Fruit fly (Drosophila melanogaster) whole organism, embryonic: ENCODE data around the gene CG42404.
A peak's percentile ranks its signal among the peaks of the same experiment; 100 is the strongest.

Experiments
- B-H2 ChIP-seq: fragments of 200-800 bp; sonication (Bioruptor generic); optimal IDR thresholded peaks from 2 replicates; lab custom pipeline; 2018; ENCODE audit warnings: missing biosample characterization, mild to moderate bottlenecking, missing genetic modification characterization
- CG10462 ChIP-seq: fragments of 200-800 bp; sonication (Bioruptor generic); optimal IDR thresholded peaks from 2 replicates; lab custom pipeline; 2016; ENCODE audit warnings: missing biosample characterization, missing genetic modification characterization
- CG10543 ChIP-seq: fragments of 200-800 bp; sonication (Bioruptor generic); optimal IDR thresholded peaks from 3 replicates; lab custom pipeline; 2017; ENCODE audit warnings: missing biosample characterization, mild to moderate bottlenecking, missing genetic modification characterization, moderate library complexity
- CG12769 ChIP-seq: fragments of 200-800 bp; sonication (Bioruptor generic); optimal IDR thresholded peaks from 2 replicates; lab custom pipeline; 2019; ENCODE audit warnings: missing biosample characterization, mild to moderate bottlenecking, missing genetic modification characterization, moderate library complexity
- CG13287 ChIP-seq: fragments of 200-800 bp; sonication (Bioruptor generic); IDR thresholded peaks from 2 replicates; pipeline ENCODE4 v1.3.6; 2022; ENCODE audit warnings: missing biosample characterization, missing genetic modification characterization; ENCODE audit not compliant: partially characterized antibody
- CG13624 ChIP-seq: fragments of 200-800 bp; sonication (Bioruptor generic); optimal IDR thresholded peaks from 2 replicates; lab custom pipeline; 2016; ENCODE audit warnings: missing biosample characterization, missing genetic modification characterization
- CG15514 ChIP-seq: fragments of 200-800 bp; sonication (Bioruptor generic); optimal IDR thresholded peaks from 3 replicates; lab custom pipeline; 2017; ENCODE audit warnings: missing biosample characterization, missing genetic modification characterization, mild to moderate bottlenecking, moderate library complexity, missing genetic modification reagents
- CG17912 ChIP-seq: fragments of 200-800 bp; sonication (Bioruptor generic); optimal IDR thresholded peaks from 2 replicates; lab custom pipeline; 2018; ENCODE audit warnings: missing biosample characterization, mild to moderate bottlenecking, missing genetic modification characterization
- CG30403 ChIP-seq: fragments of 200-800 bp; sonication (Bioruptor generic); optimal IDR thresholded peaks from 3 replicates; lab custom pipeline; 2016; ENCODE audit warnings: missing biosample characterization, missing genetic modification characterization
- CG32532 ChIP-seq: fragments of 200-800 bp; sonication (Bioruptor generic); IDR thresholded peaks from 2 replicates; pipeline ENCODE4 v1.3.6; 2022; ENCODE audit warnings: missing biosample characterization, missing genetic modification characterization
- CG3995 ChIP-seq: fragments of 200-800 bp; sonication (Bioruptor generic); optimal IDR thresholded peaks from 3 replicates; lab custom pipeline; 2016; ENCODE audit warnings: missing biosample characterization, missing genetic modification characterization
- CG8478 ChIP-seq: fragments of >200 bp; optimal IDR thresholded peaks from 2 replicates; lab custom pipeline; 2018
- CG9876 ChIP-seq: fragments of 200-800 bp; sonication (Bioruptor generic); optimal IDR thresholded peaks from 2 replicates; lab custom pipeline; 2016; ENCODE audit warnings: missing biosample characterization, missing genetic modification characterization
- Fer2 ChIP-seq: fragments of 200-800 bp; sonication (Bioruptor generic); optimal IDR thresholded peaks from 2 replicates; lab custom pipeline; 2018; ENCODE audit warnings: missing biosample characterization, mild to moderate bottlenecking, missing genetic modification characterization, moderate library complexity
- HmgZ ChIP-seq: fragments of 200-800 bp; sonication (Bioruptor generic); optimal IDR thresholded peaks from 2 replicates; lab custom pipeline; 2018; ENCODE audit warnings: missing biosample characterization, mild to moderate bottlenecking, missing genetic modification characterization
- Hr78 ChIP-seq, 2 experiments: fragments of 200-800 bp in 1 of 2; fragments of >200 bp in 1 of 2; sonication (Bioruptor generic) in 1 of 2; optimal IDR thresholded peaks; 2 replicates each; lab custom pipeline; 2017 to 2019; ENCODE audit warnings: missing biosample characterization in 2 of 2, missing genetic modification characterization in 2 of 2, mild to moderate bottlenecking in 1 of 2, moderate library complexity in 1 of 2
- Med ChIP-seq: fragments of 200-800 bp; sonication (Bioruptor generic); peaks from one replicate; lab custom pipeline; 2016; ENCODE audit warnings: missing biosample characterization, missing genetic modification characterization, mild to moderate bottlenecking, inconsistent platforms, moderate library complexity
- Pdp1 ChIP-seq, 2 experiments: fragments of 200-800 bp; sonication (Bioruptor generic); optimal IDR thresholded peaks; 3 replicates each; lab custom pipeline; 2016; ENCODE audit warnings: missing biosample characterization in 2 of 2, missing genetic modification characterization in 2 of 2, mild to moderate bottlenecking in 1 of 2, moderate library complexity in 1 of 2
- Ptx1 ChIP-seq: fragments of 200-800 bp; sonication (Bioruptor generic); IDR thresholded peaks from 2 replicates; pipeline ENCODE4 v1.3.6; 2022; ENCODE audit warnings: missing biosample characterization, missing genetic modification characterization
- Sry-β ChIP-seq: fragments of 200-800 bp; sonication (Bioruptor generic); optimal IDR thresholded peaks from 2 replicates; lab custom pipeline; 2018; ENCODE audit warnings: missing biosample characterization, mild to moderate bottlenecking, missing genetic modification characterization, moderate library complexity
- abd-A ChIP-seq: fragments of 200-800 bp; sonication (Bioruptor generic); optimal IDR thresholded peaks from 3 replicates; lab custom pipeline; 2019; ENCODE audit warnings: missing biosample characterization, mild to moderate bottlenecking, missing genetic modification characterization, moderate library complexity
- amos ChIP-seq: fragments of 200-800 bp; sonication (Bioruptor generic); IDR thresholded peaks from 2 replicates; pipeline ENCODE4 v1.3.6; 2022; ENCODE audit warnings: missing biosample characterization, missing genetic modification characterization; ENCODE audit not compliant: partially characterized antibody
- chinmo ChIP-seq: fragments of 200-800 bp; sonication (Bioruptor generic); IDR thresholded peaks from 4 replicates; pipeline ENCODE4 v1.3.6; 2022; ENCODE audit warnings: missing biosample characterization, missing genetic modification characterization; ENCODE audit not compliant: partially characterized antibody
- exex ChIP-seq: fragments of 200-800 bp; sonication (Bioruptor generic); optimal IDR thresholded peaks from 4 replicates; lab custom pipeline; 2018; ENCODE audit warnings: missing biosample characterization, mild to moderate bottlenecking, missing genetic modification characterization, moderate library complexity
- ftz-f1 ChIP-seq: fragments of 200-800 bp; sonication (Bioruptor generic); optimal IDR thresholded peaks from 2 replicates; lab custom pipeline; 2016; ENCODE audit warnings: missing biosample characterization, missing genetic modification characterization
- gcm ChIP-seq: fragments of 200-800 bp; sonication (Bioruptor generic); optimal IDR thresholded peaks from 2 replicates; lab custom pipeline; 2019; ENCODE audit warnings: missing biosample characterization, mild to moderate bottlenecking, missing genetic modification characterization, moderate library complexity
- gsb-n ChIP-seq: fragments of 200-800 bp; sonication (Bioruptor generic); optimal IDR thresholded peaks from 3 replicates; lab custom pipeline; 2018; ENCODE audit warnings: missing biosample characterization, mild to moderate bottlenecking, missing genetic modification characterization
- nmo ChIP-seq: fragments of 200-800 bp; sonication (Bioruptor generic); optimal IDR thresholded peaks from 2 replicates; lab custom pipeline; 2018; ENCODE audit warnings: missing biosample characterization, mild to moderate bottlenecking, missing genetic modification characterization, moderate library complexity
- oc ChIP-seq: fragments of 200-800 bp; sonication (Bioruptor generic); optimal IDR thresholded peaks from 2 replicates; lab custom pipeline; 2018; ENCODE audit warnings: missing biosample characterization, mild to moderate bottlenecking, missing genetic modification characterization, moderate library complexity
- peb ChIP-seq: fragments of 200-800 bp; sonication (Bioruptor generic); IDR thresholded peaks from 2 replicates; pipeline ENCODE4 v1.3.6; 2022; ENCODE audit warnings: missing biosample characterization, missing genetic modification characterization
- phol ChIP-seq: fragments of 200-800 bp; sonication (Bioruptor generic); optimal IDR thresholded peaks from 3 replicates; lab custom pipeline; 2018; ENCODE audit warnings: missing biosample characterization, mild to moderate bottlenecking, missing genetic modification characterization, moderate library complexity
- pita ChIP-seq: fragments of 200-800 bp; sonication (Bioruptor generic); optimal IDR thresholded peaks from 2 replicates; lab custom pipeline; 2017; ENCODE audit warnings: missing biosample characterization, mild to moderate bottlenecking, missing genetic modification characterization
- repo ChIP-seq: fragments of 200-800 bp; sonication (Bioruptor generic); optimal IDR thresholded peaks from 2 replicates; lab custom pipeline; 2016; ENCODE audit warnings: missing biosample characterization, missing genetic modification characterization
- rib ChIP-seq: fragments of 200-800 bp; sonication (Bioruptor generic); IDR thresholded peaks from 2 replicates; pipeline ENCODE4 v1.3.6; 2022; ENCODE audit warnings: missing biosample characterization, missing genetic modification characterization
- sd ChIP-seq: fragments of 200-800 bp; sonication (Bioruptor generic); optimal IDR thresholded peaks from 3 replicates; lab custom pipeline; 2018; ENCODE audit warnings: missing biosample characterization, mild to moderate bottlenecking, missing genetic modification characterization, moderate library complexity
- sens ChIP-seq: fragments of 200-800 bp; sonication (Bioruptor generic); peaks from one replicate; lab custom pipeline; 2016; ENCODE audit warnings: missing biosample characterization, missing genetic modification characterization
- sob ChIP-seq: fragments of 200-800 bp; sonication (Bioruptor generic); IDR thresholded peaks from 2 replicates; pipeline ENCODE4 v1.3.6; 2022; ENCODE audit warnings: missing biosample characterization, missing genetic modification characterization
- sqz ChIP-seq: fragments of 200-800 bp; sonication (Bioruptor generic); optimal IDR thresholded peaks from 3 replicates; lab custom pipeline; 2018; ENCODE audit warnings: missing biosample characterization, mild to moderate bottlenecking, missing genetic modification characterization
- sr ChIP-seq: fragments of 200-800 bp; sonication (Bioruptor generic); IDR thresholded peaks from 3 replicates; pipeline ENCODE4 v1.3.6; 2022; ENCODE audit warnings: missing biosample characterization, missing genetic modification characterization
- ssp ChIP-seq: fragments of 200-800 bp; sonication (Bioruptor generic); IDR thresholded peaks from 2 replicates; pipeline ENCODE4 v1.3.6; 2022; ENCODE audit warnings: missing biosample characterization, missing genetic modification characterization
- twi ChIP-seq: fragments of 200-800 bp; optimal IDR thresholded peaks from 2 replicates; lab custom pipeline; 2019; ENCODE audit warnings: missing biosample characterization, mild to moderate bottlenecking, missing genetic modification characterization, moderate library complexity
- vvl ChIP-seq: fragments of 200-800 bp; sonication (Bioruptor generic); IDR thresholded peaks from 2 replicates; pipeline ENCODE4 v1.3.6; 2022; ENCODE audit warnings: missing biosample characterization, missing genetic modification characterization
- yki ChIP-seq: fragments of >200 bp; optimal IDR thresholded peaks from 3 replicates; lab custom pipeline; 2018
- z ChIP-seq: fragments of 200-800 bp; sonication (Bioruptor generic); IDR thresholded peaks from 3 replicates; pipeline ENCODE4 v1.3.6; 2022; ENCODE audit warnings: missing biosample characterization, missing genetic modification characterization
- zen2 ChIP-seq: fragments of 200-800 bp; sonication (Bioruptor generic); IDR thresholded peaks from 3 replicates; pipeline ENCODE4 v1.3.6; 2022; ENCODE audit warnings: missing biosample characterization, missing genetic modification characterization; ENCODE audit not compliant: partially characterized antibody

The CG42404 gene

dm6 chr3R:15242186-15243045 lies 7.5 kb upstream of the CG42404 start, which contains the start of the genes tefu and Hsc70-4 (continued):
- TF ChIP-seq CG9876 (GFP tag; lab: Kevin White, UChicago) (peak; percentile 64), amos (peak; percentile 51; the same call in 1 of the 2 replicates), peb (GFP tag; lab: Robert Waterston, UW) (peak; percentile 49; the same call in 1 of the 2 replicates), CG30403 (GFP tag; lab: Kevin White, UChicago) (peak; percentile 88), pita (GFP tag; lab: Kevin White, UChicago) (no peak), zen2 (GFP tag; lab: Robert Waterston, UW) (no peak), B-H2 (GFP tag; lab: Kevin White, UChicago) (peak; percentile 64), HmgZ (tag; lab: Kevin White, UChicago) (peak; percentile 64), phol (tag; lab: Kevin White, UChicago) (peak; percentile 91)

DNA sequence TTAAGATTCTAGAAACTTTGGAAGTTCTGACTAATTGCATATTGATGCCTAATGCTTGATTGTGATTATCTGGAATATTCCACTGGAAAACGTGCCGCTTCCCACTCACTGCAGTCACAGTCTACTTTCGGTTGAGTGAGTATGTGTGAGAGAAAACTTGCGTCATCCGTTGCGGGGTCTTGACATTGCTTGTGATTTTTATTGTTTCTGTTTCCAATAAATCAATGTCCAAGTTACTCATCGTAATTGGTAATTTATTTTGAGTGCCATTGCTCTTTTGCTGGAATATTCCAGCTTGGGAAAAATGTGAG lies 6.9 kb upstream of the CG42404 start:
- TF ChIP-seq ssp (no peak), exex (tag; lab: Kevin White, UChicago) (peak; percentile 7), sob (GFP tag; lab: Robert Waterston, UW) (no peak), Hr78 (GFP tag; optimal IDR thresholded peaks at IDR 0.05; lab: Kevin White, UChicago) (peak in 1 of 2 experiments; percentile 45), z (GFP tag; lab: Robert Waterston, UW) (peak; percentile 59; the same call in 1 of the 3 replicates), gsb-n (tag; lab: Kevin White, UChicago) (no peak), B-H2 (GFP tag; lab: Kevin White, UChicago) (no peak), Pdp1 (GFP tag; optimal IDR thresholded peaks at IDR 0.05; lab: Kevin White, UChicago) (peak in 1 of 2 experiments; percentile 95), CG32532 (0 out of 2 replicates have a peak, but pooled peaks have one; percentile 40), CG3995 (GFP tag; lab: Kevin White, UChicago) (peak; percentile 46), Fer2 (tag; lab: Kevin White, UChicago) (no peak), rib (GFP tag; lab: Robert Waterston, UW) (no peak), sr (GFP tag; lab: Robert Waterston, UW) (peak; percentile 70), CG17912 (GFP tag; lab: Kevin White, UChicago) (peak; percentile 64)
- TF ChIP-seq, all 482 proteins: peak for 8

DNA sequence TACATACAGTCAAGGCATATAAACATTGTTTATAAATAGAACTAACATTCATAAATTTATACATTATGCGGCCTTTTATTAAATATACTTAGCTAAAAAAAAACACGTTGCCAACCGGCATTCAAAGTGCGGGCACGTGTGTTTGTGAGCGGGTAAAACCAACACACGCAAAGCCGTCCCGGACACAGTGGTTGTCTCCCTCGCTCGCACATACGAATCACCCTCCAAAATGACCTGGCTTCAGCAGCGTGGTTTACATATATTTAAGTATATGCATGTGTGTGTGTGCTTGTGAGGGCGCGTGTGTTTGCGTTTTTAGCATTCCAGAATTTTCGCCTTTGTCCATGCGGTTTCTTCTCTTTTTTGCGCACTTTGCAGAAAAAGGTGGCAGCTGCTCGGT lies 6.4 kb upstream of the CG42404 start:
- TF ChIP-seq nmo (GFP tag; lab: Kevin White, UChicago) (peak; percentile 15), HmgZ (tag; lab: Kevin White, UChicago) (peak; percentile 57), CG12769 (tag; lab: Kevin White, UChicago) (peak; percentile 41), CG8478 (lab: Kevin White, UChicago) (peak; percentile 88), sob (GFP tag; lab: Robert Waterston, UW) (no peak), sqz (GFP tag; lab: Kevin White, UChicago) (peak; percentile 45), CG13287 (GFP tag; lab: Robert Waterston, UW) (peak; percentile 36), Sry-β (no peak), sens (GFP tag; lab: Kevin White, UChicago) (peak; percentile 42), CG10462 (GFP tag; lab: Kevin White, UChicago) (no peak), Ptx1 (no peak), CG10543 (GFP tag; lab: Kevin White, UChicago) (peak; percentile 70), vvl (GFP tag; lab: Robert Waterston, UW) (0 out of 2 replicates have a peak, but pooled peaks have one; percentile 35), twi (tag; lab: Kevin White, UChicago) (peak; percentile 40), ftz-f1 (GFP tag; lab: Kevin White, UChicago) (peak; percentile 53), yki (lab: Kevin White, UChicago) (no peak), Med (GFP tag; lab: Kevin White, UChicago) (peak; percentile 53), CG15514 (peak; percentile 9), sd (tag; lab: Kevin White, UChicago) (peak; percentile 97), repo (GFP tag; lab: Kevin White, UChicago) (no peak), CG13624 (no peak), chinmo (GFP tag; lab: Robert Waterston, UW) (peak; percentile 84; the same call in 3 of the 4 replicates), oc (tag; lab: Kevin White, UChicago) (peak; percentile 25), gcm (GFP tag; lab: Kevin White, UChicago) (peak; percentile 85), abd-A (peak; percentile 68), Hr78 (GFP tag; optimal IDR thresholded peaks at IDR 0.05; lab: Kevin White, UChicago) (peak in 1 of 2 experiments; percentile 68)
